Worm (Caenorhabditis elegans) whole organism, late embryonic: ENCODE data around the gene B0244.7.

Experiments
- C38D4.7 ChIP-seq: fragments of 200-800 bp; sonication (Bioruptor generic); optimal IDR thresholded peaks from 2 replicates; lab custom pipeline; 2018; ENCODE audit warnings: mild to moderate bottlenecking, missing genetic modification characterization, moderate library complexity, missing compliant biosample characterization
- K02D7.2 ChIP-seq: sonication (generic microtip); optimal IDR thresholded peaks from 2 replicates; lab custom pipeline; 2017; ENCODE audit warnings: mild to moderate bottlenecking, missing genetic modification characterization, missing compliant biosample characterization
- K09A11.1 ChIP-seq: sonication (generic microtip); optimal IDR thresholded peaks from 2 replicates; lab custom pipeline; 2017; ENCODE audit warnings: antibody characterized with exemption, mild to moderate bottlenecking, missing genetic modification characterization, missing compliant biosample characterization; ENCODE audit not compliant: insufficient read depth
- T23F11.4 ChIP-seq: fragments of 200-800 bp; sonication (Bioruptor generic); optimal IDR thresholded peaks from 2 replicates; lab custom pipeline; 2018; ENCODE audit warnings: mild to moderate bottlenecking, missing genetic modification characterization, missing compliant biosample characterization
- ceh-19 ChIP-seq: fragments of 200-800 bp; sonication (Bioruptor generic); optimal IDR thresholded peaks from 2 replicates; lab custom pipeline; 2018; ENCODE audit warnings: mild to moderate bottlenecking, missing genetic modification characterization, missing compliant biosample characterization
- ceh-2 ChIP-seq: sonication (generic microtip); optimal IDR thresholded peaks from 2 replicates; lab custom pipeline; 2016; ENCODE audit warnings: missing genotype, missing genetic modification characterization, missing compliant biosample characterization
- ceh-30 ChIP-seq: fragments of 150-350 bp; optimal IDR thresholded peaks from 2 replicates; lab custom pipeline; 2014; ENCODE audit warnings: missing biosample characterization, missing genetic modification characterization
- ceh-31 ChIP-seq: sonication (generic microtip); optimal IDR thresholded peaks from 2 replicates; lab custom pipeline; 2016; ENCODE audit warnings: missing genetic modification characterization, missing compliant biosample characterization
- ceh-34 ChIP-seq: sonication (generic microtip); optimal IDR thresholded peaks from 2 replicates; lab custom pipeline; 2016; ENCODE audit warnings: mild to moderate bottlenecking, missing genetic modification characterization, missing compliant biosample characterization
- ceh-6 ChIP-seq: fragments of 200-800 bp; sonication (Bioruptor generic); optimal IDR thresholded peaks from 2 replicates; lab custom pipeline; 2018; ENCODE audit warnings: mild to moderate bottlenecking, missing genetic modification characterization, missing compliant biosample characterization
- ceh-9 ChIP-seq: sonication (generic microtip); optimal IDR thresholded peaks from 2 replicates; lab custom pipeline; 2016; ENCODE audit warnings: mild to moderate bottlenecking, missing genetic modification characterization, inconsistent platforms, missing compliant biosample characterization
- che-1 ChIP-seq: sonication (generic microtip); optimal IDR thresholded peaks from 2 replicates; lab custom pipeline; 2016; ENCODE audit warnings: mild to moderate bottlenecking, missing genetic modification characterization, missing compliant biosample characterization
- elt-2 ChIP-seq: sonication (generic microtip); optimal IDR thresholded peaks from 2 replicates; lab custom pipeline; 2016; ENCODE audit warnings: missing genetic modification reagents, missing genetic modification characterization, missing compliant biosample characterization
- ets-4 ChIP-seq: sonication (generic microtip); optimal IDR thresholded peaks from 2 replicates; lab custom pipeline; 2016; ENCODE audit warnings: missing genetic modification characterization, missing compliant biosample characterization
- fax-1 ChIP-seq: sonication (generic microtip); optimal IDR thresholded peaks from 2 replicates; lab custom pipeline; 2016; ENCODE audit warnings: missing genotype, missing genetic modification characterization, missing compliant biosample characterization
- fkh-10 ChIP-seq: fragments of 150-350 bp; optimal IDR thresholded peaks from 2 replicates; lab custom pipeline; 2014; ENCODE audit warnings: missing biosample characterization, missing genetic modification reagents, missing genetic modification characterization
- hlh-13 ChIP-seq: fragments of 200-800 bp; sonication (Bioruptor generic); optimal IDR thresholded peaks from 2 replicates; lab custom pipeline; 2018; ENCODE audit warnings: mild to moderate bottlenecking, missing genetic modification characterization, missing compliant biosample characterization
- hlh-15 ChIP-seq: sonication (generic microtip); optimal IDR thresholded peaks from 2 replicates; lab custom pipeline; 2016; ENCODE audit warnings: missing genetic modification characterization, missing compliant biosample characterization
- hlh-6 ChIP-seq: sonication (generic microtip); optimal IDR thresholded peaks from 2 replicates; lab custom pipeline; 2016; ENCODE audit warnings: missing genotype, missing genetic modification characterization, missing compliant biosample characterization
- hlh-8 ChIP-seq: sonication (generic microtip); optimal IDR thresholded peaks from 2 replicates; lab custom pipeline; 2016; ENCODE audit warnings: missing genotype, missing genetic modification characterization, missing compliant biosample characterization
- lim-6 ChIP-seq: sonication (generic microtip); optimal IDR thresholded peaks from 2 replicates; lab custom pipeline; 2016; ENCODE audit warnings: missing genetic modification characterization, missing compliant biosample characterization
- nfya-1 ChIP-seq: sonication (generic microtip); optimal IDR thresholded peaks from 2 replicates; lab custom pipeline; 2017; ENCODE audit warnings: missing genetic modification characterization, mild to moderate bottlenecking, missing compliant biosample characterization, antibody characterized with exemption, moderate library complexity
- nhr-11 ChIP-seq: fragments of 150-350 bp; optimal IDR thresholded peaks from 2 replicates; lab custom pipeline; 2014; ENCODE audit warnings: missing biosample characterization, missing genetic modification characterization
- nhr-232 ChIP-seq: sonication (generic microtip); optimal IDR thresholded peaks from 2 replicates; lab custom pipeline; 2016; ENCODE audit warnings: missing genetic modification characterization, missing compliant biosample characterization
- npax-4 ChIP-seq: sonication (generic microtip); optimal IDR thresholded peaks from 2 replicates; lab custom pipeline; 2016; ENCODE audit warnings: missing genetic modification characterization, missing compliant biosample characterization
- pag-3 ChIP-seq: sonication (generic microtip); optimal IDR thresholded peaks from 2 replicates; lab custom pipeline; 2016; ENCODE audit warnings: missing compliant biosample characterization, missing genetic modification characterization, borderline replicate concordance
- pat-9 ChIP-seq: fragments of 200-800 bp; sonication (Bioruptor generic); optimal IDR thresholded peaks from 2 replicates; lab custom pipeline; 2018; ENCODE audit warnings: mild to moderate bottlenecking, missing genetic modification characterization, moderate library complexity, missing compliant biosample characterization
- pros-1 ChIP-seq: fragments of 150-350 bp; optimal IDR thresholded peaks from 2 replicates; lab custom pipeline; 2014; ENCODE audit warnings: missing biosample characterization, missing genetic modification reagents, missing genetic modification characterization
- ref-2 ChIP-seq: sonication (generic microtip); optimal IDR thresholded peaks from 2 replicates; lab custom pipeline; 2016; ENCODE audit warnings: missing genetic modification characterization, missing compliant biosample characterization
- rnt-1 ChIP-seq: sonication (generic microtip); optimal IDR thresholded peaks from 2 replicates; lab custom pipeline; 2016; ENCODE audit warnings: missing genetic modification characterization, missing compliant biosample characterization
- sdc-2 ChIP-seq: sonication (generic microtip); optimal IDR thresholded peaks from 2 replicates; lab custom pipeline; 2016; ENCODE audit warnings: missing genotype, missing genetic modification characterization, missing compliant biosample characterization
- sox-2 ChIP-seq: fragments of 200-800 bp; sonication (Bioruptor generic); IDR thresholded peaks from 2 replicates; pipeline ENCODE4 v1.3.6; 2022; ENCODE audit warnings: missing genetic modification reagents, missing genetic modification characterization, missing compliant biosample characterization
- syd-9 ChIP-seq: sonication (generic microtip); optimal IDR thresholded peaks from 2 replicates; lab custom pipeline; 2016; ENCODE audit warnings: mild to moderate bottlenecking, missing genetic modification characterization, moderate library complexity, missing compliant biosample characterization
- tbx-7 ChIP-seq: sonication (generic microtip); optimal IDR thresholded peaks from 2 replicates; lab custom pipeline; 2016; ENCODE audit warnings: missing genotype, missing genetic modification characterization, missing compliant biosample characterization
- ttx-3 ChIP-seq: sonication (generic microtip); optimal IDR thresholded peaks from 2 replicates; lab custom pipeline; 2016; ENCODE audit warnings: missing genetic modification reagents, missing genetic modification characterization, missing compliant biosample characterization
- unc-3 ChIP-seq, 2 experiments: fragments of 200-800 bp in 1 of 2; sonication (Bioruptor generic) in 1 of 2; sonication (generic microtip) in 1 of 2; conservative IDR thresholded peaks in 1 of 2; optimal IDR thresholded peaks in 1 of 2; 2 replicates each; pipeline versions ENCODE4 v1.3.6 to Lab custom; 2016 to 2022; ENCODE audit warnings: missing compliant biosample characterization in 2 of 2, missing genetic modification characterization in 2 of 2, missing genetic modification reagents in 1 of 2
- unc-55 ChIP-seq: sonication (generic microtip); optimal IDR thresholded peaks from 2 replicates; lab custom pipeline; 2017; ENCODE audit warnings: missing biosample characterization, missing genetic modification reagents, missing genetic modification characterization
- unc-86 ChIP-seq: sonication (generic microtip); optimal IDR thresholded peaks from 2 replicates; lab custom pipeline; 2016; ENCODE audit warnings: missing genetic modification characterization, missing compliant biosample characterization
- ztf-16 ChIP-seq: sonication (generic microtip); optimal IDR thresholded peaks from 2 replicates; lab custom pipeline; 2017; ENCODE audit warnings: missing genetic modification characterization, missing compliant biosample characterization

Gene B0244.7

DNA sequence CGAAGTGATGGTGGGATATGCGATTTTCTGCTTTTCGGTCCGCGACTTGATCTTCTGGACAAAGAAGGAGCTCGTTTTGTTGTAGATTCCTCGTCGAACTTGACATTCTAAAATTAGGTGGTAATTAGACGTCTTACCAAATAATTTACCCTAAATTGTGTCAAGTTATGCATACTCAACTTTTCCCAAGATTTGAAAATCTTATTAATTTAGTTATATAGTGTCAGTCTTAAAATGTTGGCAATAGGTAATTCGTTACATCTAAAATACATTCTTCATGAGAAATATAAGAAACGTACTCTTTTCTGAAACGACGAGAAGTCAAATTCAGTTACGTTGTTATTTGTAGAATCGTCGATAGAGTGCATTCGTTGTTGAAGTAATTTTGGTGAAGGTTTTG is 23.8 kb upstream of the B0244.7 start:
- TF ChIP-seq lim-6 (tag; lab: Kevin White, UChicago), result no peak

DNA sequence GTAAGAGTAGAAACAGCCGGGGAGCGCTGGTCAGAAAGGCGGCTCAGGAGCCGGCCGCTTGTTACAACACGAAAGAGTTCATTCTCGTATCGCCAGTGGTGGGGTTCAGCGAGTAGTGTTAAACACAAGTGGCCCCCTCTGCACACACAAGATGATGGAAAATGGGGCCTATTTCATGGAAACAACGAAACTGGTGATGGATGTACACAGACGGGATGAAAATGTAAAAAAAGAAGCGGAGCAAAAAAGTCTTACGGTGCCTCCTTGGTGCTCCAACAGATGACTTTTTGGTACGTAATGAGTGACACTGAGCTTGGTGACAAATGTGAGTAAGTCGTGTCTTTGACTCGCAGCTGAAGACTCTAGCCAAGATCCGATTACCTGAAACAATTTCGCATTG is 23.3 kb upstream of the B0244.7 start:
- TF ChIP-seq ceh-9 (tag; lab: Kevin White, UChicago) (no peak), hlh-8 (tag; lab: Kevin White, UChicago) (no peak), ref-2 (tag; lab: Kevin White, UChicago) (no peak), ceh-34 (tag; lab: Kevin White, UChicago) (peak; percentile 8), hlh-13 (no peak), sdc-2 (tag; lab: Kevin White, UChicago) (no peak), pat-9 (tag; lab: Kevin White, UChicago) (no peak), nfya-1 (tag; lab: Kevin White, UChicago) (no peak), fkh-10 (GFP tag; lab: Kevin White, UChicago) (no peak), unc-3 (GFP tag; conservative IDR thresholded peaks at IDR 0.05; lab: Robert Waterston, UW) (no peak), unc-3 (tag; optimal IDR thresholded peaks at IDR 0.05; lab: Kevin White, UChicago) (no peak), K02D7.2 (no peak), ceh-19 (peak; percentile 29), ttx-3 (tag; lab: Kevin White, UChicago) (no peak), hlh-6 (tag; lab: Kevin White, UChicago) (no peak), ztf-16 (tag; lab: Kevin White, UChicago) (no peak), ceh-6 (GFP tag; lab: Kevin White, UChicago) (no peak), unc-86 (no peak)

DNA sequence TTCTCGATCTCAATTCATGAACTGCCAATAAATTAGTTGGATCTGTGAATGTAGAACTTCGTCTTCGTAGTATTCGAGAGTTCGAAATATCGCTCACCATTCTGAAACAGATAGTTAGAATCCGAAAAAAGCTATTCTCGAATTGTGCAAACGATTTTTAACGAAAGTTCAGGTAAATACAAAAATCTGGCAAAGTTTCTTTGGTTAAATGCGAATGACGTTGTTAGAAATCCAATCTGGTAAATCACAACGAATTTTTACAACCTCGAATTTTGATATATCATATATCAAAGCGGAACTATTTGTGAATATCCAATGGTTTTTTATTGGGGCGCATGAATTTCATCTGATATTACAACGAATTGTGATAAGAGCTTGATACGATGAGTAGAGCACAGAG is 22.1 kb upstream of the B0244.7 start, which contains the start of gene hpo-28:
hpo-28 (minus strand) TSS at position 101 of the 400 bp plus-strand sequence.
- no peak for TF ChIP-seq ceh-31 (tag; lab: Kevin White, UChicago)
- TF ChIP-seq tbx-7 (tag; lab: Kevin White, UChicago), result no peak
- no peak for TF ChIP-seq rnt-1 (tag; lab: Kevin White, UChicago)
- no peak for TF ChIP-seq ets-4 (tag; lab: Kevin White, UChicago)
- no peak for TF ChIP-seq nhr-232
- no peak for TF ChIP-seq sox-2 (GFP tag; lab: Robert Waterston, UW)
- no peak for TF ChIP-seq lim-6 (tag; lab: Kevin White, UChicago)
- no peak for TF ChIP-seq K09A11.1 (tag; lab: Kevin White, UChicago)
- no peak for TF ChIP-seq pag-3
- TF ChIP-seq nhr-11 (tag; lab: Kevin White, UChicago), result no peak
- no peak for TF ChIP-seq nfya-1 (tag; lab: Kevin White, UChicago)
- no peak for TF ChIP-seq C38D4.7 (GFP tag; lab: Kevin White, UChicago)
- TF ChIP-seq ceh-6 (GFP tag; lab: Kevin White, UChicago), result no peak
- no peak for TF ChIP-seq hlh-15 (tag; lab: Kevin White, UChicago)
- no peak for TF ChIP-seq T23F11.4 (GFP tag; lab: Kevin White, UChicago)
- no peak for TF ChIP-seq hlh-6 (tag; lab: Kevin White, UChicago)
- no peak for TF ChIP-seq che-1 (tag; lab: Kevin White, UChicago)

DNA sequence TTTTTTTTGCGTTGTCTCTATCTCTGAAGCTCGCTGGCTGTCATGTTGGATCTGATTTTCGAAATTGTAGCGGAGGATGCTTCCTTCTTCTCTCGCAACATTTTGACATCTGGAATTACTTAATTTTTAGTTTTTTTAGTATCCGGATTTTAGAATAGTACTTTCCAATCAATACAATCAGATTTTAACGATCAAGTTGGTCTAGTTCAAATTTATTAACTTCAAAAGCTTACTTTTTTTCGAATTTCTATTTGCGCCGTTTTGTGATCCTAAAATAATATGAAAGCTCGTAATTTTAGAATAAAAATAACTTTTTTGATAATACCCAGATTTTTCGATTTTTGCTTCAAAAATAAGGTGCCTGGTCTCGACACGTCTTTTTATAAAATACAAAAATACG is 21.3 kb upstream of the B0244.7 start, which contains the start of gene B0336.12:
B0336.12 (minus strand) TSS at position 101 of the 400 bp plus-strand sequence.
- TF ChIP-seq ceh-30 (tag; lab: Kevin White, UChicago) (no peak), syd-9 (tag; lab: Kevin White, UChicago) (no peak), npax-4 (tag; lab: Kevin White, UChicago) (no peak), unc-86 (no peak), ceh-31 (tag; lab: Kevin White, UChicago) (no peak), unc-55 (no peak), fax-1 (no peak), tbx-7 (tag; lab: Kevin White, UChicago) (no peak), elt-2 (no peak), C38D4.7 (GFP tag; lab: Kevin White, UChicago) (no peak), ceh-2 (tag; lab: Kevin White, UChicago) (no peak), ceh-6 (GFP tag; lab: Kevin White, UChicago) (no peak), ttx-3 (tag; lab: Kevin White, UChicago) (no peak), pros-1 (tag; lab: Kevin White, UChicago) (no peak)
